Worm (Caenorhabditis elegans) whole organism, midembryonic: ENCODE measurements around the gene fubl-1.

Source experiments
- cog-1 ChIP-seq: sonication (generic microtip); optimal IDR thresholded peaks from 2 replicates; lab custom pipeline; 2016; ENCODE audit warnings: missing genetic modification characterization, missing compliant biosample characterization
- med-1 ChIP-seq: sonication (generic microtip); optimal IDR thresholded peaks from 2 replicates; lab custom pipeline; 2017; ENCODE audit warnings: missing genetic modification characterization, mild to moderate bottlenecking, missing compliant biosample characterization, antibody characterized with exemption, missing genetic modification reagents; ENCODE audit not compliant: insufficient read depth
- ref-1 ChIP-seq: fragments of 200-800 bp; sonication (Bioruptor generic); conservative IDR thresholded peaks from 2 replicates; pipeline ENCODE4 v1.3.6; 2022; ENCODE audit warnings: missing genetic modification reagents, missing genetic modification characterization, missing compliant biosample characterization
- tab-1 ChIP-seq: fragments of 200-800 bp; sonication (Bioruptor generic); IDR thresholded peaks from 2 replicates; pipeline ENCODE4 v1.3.6; 2022; ENCODE audit warnings: missing genetic modification characterization, missing compliant biosample characterization

DNA sequence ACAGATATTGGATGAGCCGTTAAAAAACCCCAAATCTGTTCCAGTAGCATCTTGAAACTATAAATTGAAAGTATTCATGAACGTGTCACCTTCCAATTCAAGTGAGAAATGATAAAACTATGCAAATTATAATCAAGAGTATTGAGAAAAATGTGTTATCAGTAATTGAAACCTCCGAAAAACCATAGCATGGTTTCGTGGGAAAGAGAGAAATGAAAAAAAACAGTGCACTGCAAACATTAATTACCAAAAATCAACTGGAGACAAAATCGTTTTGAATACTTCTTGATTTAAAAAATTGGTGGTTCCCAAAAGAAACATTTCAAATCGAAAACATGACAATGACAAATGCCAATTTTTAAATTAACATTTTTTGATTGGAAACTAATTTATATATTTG is 13.1 kb downstream of the fubl-1 start, which contains the start of gene daf-36:
- TF ChIP-seq med-1 = no peak
- TF ChIP-seq ref-1 (GFP tag; lab: Robert Waterston, UW) = no peak
- TF ChIP-seq tab-1 (GFP tag; lab: Robert Waterston, UW) = no peak
- TF ChIP-seq cog-1 = no peak
